Worm (Caenorhabditis elegans) whole organism, L1 larva: ENCODE measurements around the gene nep-16.

Source experiments
- C34B4.2 ChIP-seq: sonication (generic microtip); optimal IDR thresholded peaks from 2 replicates; lab custom pipeline; 2017; ENCODE audit warnings: mild to moderate bottlenecking, missing genetic modification characterization, missing compliant biosample characterization
- F16B12.6 ChIP-seq: fragments of 150-350 bp; optimal IDR thresholded peaks from 2 replicates; lab custom pipeline; 2014; ENCODE audit warnings: missing biosample characterization, missing genetic modification characterization
- aha-1 ChIP-seq: fragments of 150-350 bp; optimal IDR thresholded peaks from 2 replicates; lab custom pipeline; 2014; ENCODE audit warnings: missing biosample characterization, missing genetic modification characterization
- alr-1 ChIP-seq: fragments of 200-800 bp; sonication (Bioruptor generic); optimal IDR thresholded peaks from 2 replicates; lab custom pipeline; 2018; ENCODE audit warnings: borderline replicate concordance, mild to moderate bottlenecking, missing genetic modification characterization, missing compliant biosample characterization
- blmp-1 ChIP-seq: fragments of 150-350 bp; optimal IDR thresholded peaks from 2 replicates; lab custom pipeline; 2014; ENCODE audit warnings: missing biosample characterization, missing genetic modification characterization
- ceh-63 ChIP-seq: fragments of 200-800 bp; sonication (Bioruptor generic); optimal IDR thresholded peaks from 2 replicates; lab custom pipeline; 2018; ENCODE audit warnings: mild to moderate bottlenecking, missing genetic modification characterization, missing compliant biosample characterization
- ceh-8 ChIP-seq: fragments of 200-800 bp; sonication (Bioruptor generic); optimal IDR thresholded peaks from 2 replicates; lab custom pipeline; 2018; ENCODE audit warnings: mild to moderate bottlenecking, missing genetic modification characterization, moderate library complexity, missing compliant biosample characterization
- efl-1 ChIP-seq, 4 experiments: fragments of 150-350 bp; optimal IDR thresholded peaks in 3 of 4; peaks in 1 of 4; 1 replicate in 1 of 4; 2 replicates in 3 of 4; lab custom pipeline; 2014; ENCODE audit warnings: missing biosample characterization in 2 of 4, missing genetic modification characterization in 2 of 4, missing genetic modification reagents in 2 of 4
- efl-3 ChIP-seq: fragments of 200-800 bp; sonication (Bioruptor generic); optimal IDR thresholded peaks from 2 replicates; lab custom pipeline; 2018; ENCODE audit warnings: mild to moderate bottlenecking, missing genetic modification characterization, missing compliant biosample characterization
- egl-27 ChIP-seq, 2 experiments: fragments of 150-350 bp in 1 of 2; sonication (generic microtip); optimal IDR thresholded peaks; 3 replicates each; lab custom pipeline; 2017 to 2018; ENCODE audit warnings: missing biosample characterization in 2 of 2, missing genetic modification characterization in 2 of 2, missing genetic modification reagents in 2 of 2
- elt-2 ChIP-seq: sonication (generic microtip); optimal IDR thresholded peaks from 2 replicates; lab custom pipeline; 2016; ENCODE audit warnings: missing genetic modification characterization, mild to moderate bottlenecking, inconsistent platforms, missing compliant biosample characterization, missing genetic modification reagents
- hlh-17 ChIP-seq: fragments of 200-800 bp; sonication (Bioruptor generic); optimal IDR thresholded peaks from 2 replicates; lab custom pipeline; 2018; ENCODE audit warnings: missing genetic modification characterization, mild to moderate bottlenecking, missing compliant biosample characterization, moderate library complexity, borderline replicate concordance
- lin-13 ChIP-seq: fragments of 150-350 bp; optimal IDR thresholded peaks from 2 replicates; lab custom pipeline; 2014; ENCODE audit warnings: missing biosample characterization, missing genetic modification reagents, missing genetic modification characterization
- lin-14 ChIP-seq: fragments of 200-800 bp; sonication (Bioruptor generic); optimal IDR thresholded peaks from 2 replicates; lab custom pipeline; 2018; ENCODE audit warnings: mild to moderate bottlenecking, missing genetic modification characterization, moderate library complexity, missing compliant biosample characterization
- lin-39 ChIP-seq: fragments of 150-350 bp; optimal IDR thresholded peaks from 2 replicates; lab custom pipeline; 2014; ENCODE audit warnings: missing biosample characterization, missing genetic modification reagents, missing genetic modification characterization
- lir-3 ChIP-seq: sonication (generic microtip); optimal IDR thresholded peaks from 2 replicates; lab custom pipeline; 2016; ENCODE audit warnings: mild to moderate bottlenecking, missing genetic modification characterization, moderate library complexity, missing compliant biosample characterization; ENCODE audit not compliant: poor library complexity
- nhr-11 ChIP-seq: fragments of 150-350 bp; optimal IDR thresholded peaks from 2 replicates; lab custom pipeline; 2014; ENCODE audit warnings: missing biosample characterization, missing genetic modification characterization
- nhr-20 ChIP-seq: sonication (generic microtip); optimal IDR thresholded peaks from 2 replicates; lab custom pipeline; 2016; ENCODE audit warnings: mild to moderate bottlenecking, missing genetic modification characterization, missing compliant biosample characterization
- nhr-28 ChIP-seq: fragments of 150-350 bp; optimal IDR thresholded peaks from 2 replicates; lab custom pipeline; 2014; ENCODE audit warnings: missing biosample characterization, missing genetic modification characterization
- nhr-71 ChIP-seq: sonication (generic microtip); optimal IDR thresholded peaks from 2 replicates; lab custom pipeline; 2016; ENCODE audit warnings: mild to moderate bottlenecking, missing genetic modification characterization, moderate library complexity, missing compliant biosample characterization
- nhr-84 ChIP-seq: sonication (generic microtip); optimal IDR thresholded peaks from 2 replicates; lab custom pipeline; 2017; ENCODE audit warnings: missing biosample characterization, missing genetic modification characterization
- nhr-90 ChIP-seq: sonication (generic microtip); optimal IDR thresholded peaks from 2 replicates; lab custom pipeline; 2016; ENCODE audit warnings: mild to moderate bottlenecking, missing genetic modification characterization, missing compliant biosample characterization; ENCODE audit not compliant: poor library complexity
- pag-3 ChIP-seq: sonication (generic microtip); optimal IDR thresholded peaks from 2 replicates; lab custom pipeline; 2017; ENCODE audit warnings: missing genetic modification characterization, mild to moderate bottlenecking, missing compliant biosample characterization, antibody characterized with exemption, borderline replicate concordance; ENCODE audit not compliant: insufficient read depth
- rnt-1 ChIP-seq: sonication (generic microtip); optimal IDR thresholded peaks from 2 replicates; lab custom pipeline; 2016; ENCODE audit warnings: mild to moderate bottlenecking, missing genetic modification characterization, moderate library complexity, missing compliant biosample characterization
- skn-1 ChIP-seq: fragments of 150-350 bp; optimal IDR thresholded peaks from 2 replicates; lab custom pipeline; 2014; ENCODE audit warnings: missing biosample characterization, missing genetic modification characterization
- snpc-4 ChIP-seq: fragments of 150-350 bp; optimal IDR thresholded peaks from 2 replicates; lab custom pipeline; 2014; ENCODE audit warnings: missing biosample characterization, missing genetic modification characterization
- sptf-1 ChIP-seq: fragments of 150-350 bp; optimal IDR thresholded peaks from 2 replicates; lab custom pipeline; 2014; ENCODE audit warnings: missing biosample characterization, missing genetic modification characterization
- unc-130 ChIP-seq: fragments of 150-350 bp; optimal IDR thresholded peaks from 2 replicates; lab custom pipeline; 2017; ENCODE audit warnings: missing biosample characterization, missing genetic modification characterization, inconsistent platforms
- unc-30 ChIP-seq: sonication (generic microtip); optimal IDR thresholded peaks from 2 replicates; lab custom pipeline; 2017; ENCODE audit warnings: missing biosample characterization, missing genetic modification characterization
- unc-62 ChIP-seq: fragments of 150-350 bp; optimal IDR thresholded peaks from 2 replicates; lab custom pipeline; 2014; ENCODE audit warnings: missing biosample characterization, missing genetic modification reagents, missing genetic modification characterization
- unc-98 ChIP-seq: fragments of 200-800 bp; sonication (Bioruptor generic); IDR thresholded peaks from 2 replicates; pipeline ENCODE4 v1.3.6; 2022; ENCODE audit warnings: missing genetic modification characterization, missing compliant biosample characterization
- xbp-1 ChIP-seq: sonication (generic microtip); optimal IDR thresholded peaks from 2 replicates; lab custom pipeline; 2016; ENCODE audit warnings: missing genetic modification characterization, missing compliant biosample characterization
- zag-1 ChIP-seq: fragments of 150-350 bp; optimal IDR thresholded peaks from 2 replicates; lab custom pipeline; 2014; ENCODE audit warnings: missing biosample characterization, missing genetic modification characterization
- ztf-4 ChIP-seq: fragments of 150-350 bp; optimal IDR thresholded peaks from 2 replicates; lab custom pipeline; 2014; ENCODE audit warnings: missing biosample characterization, missing genetic modification characterization

The nep-16 gene

DNA sequence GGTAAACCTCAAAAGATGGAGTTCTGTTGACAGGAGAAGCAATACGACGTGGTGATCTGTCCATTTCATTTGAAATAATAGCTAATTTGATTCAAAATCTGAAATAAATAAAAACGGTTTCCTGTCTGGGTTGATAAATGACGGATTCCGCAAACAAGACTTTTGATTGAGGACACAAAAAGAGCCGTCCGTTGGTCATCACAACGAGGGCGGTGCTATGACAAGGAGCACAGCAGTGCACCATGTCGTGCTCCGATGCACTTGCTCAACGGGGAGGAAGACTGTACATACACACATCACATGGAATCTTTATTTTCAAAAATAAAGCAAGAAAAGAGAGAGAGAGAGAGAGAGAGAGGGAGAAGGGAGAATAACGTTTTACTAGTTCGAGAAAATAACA is at the start of gene nep-16:
Gene nep-16 (minus strand): TSS at position 101 of the 400 bp plus-strand sequence.
- TF ChIP-seq efl-3 (GFP tag; lab: Kevin White, UChicago) (no peak), zag-1 (tag; lab: Kevin White, UChicago) (no peak), ceh-8 (no peak), lir-3 (no peak), elt-2 (no peak), pag-3 (tag; lab: Kevin White, UChicago) (no peak), lin-39 (tag; lab: Kevin White, UChicago) (no peak), ztf-4 (tag; lab: Kevin White, UChicago) (no peak), egl-27 (tag; optimal IDR thresholded peaks at IDR 0.05; lab: Kevin White, UChicago) (no peak), C34B4.2 (tag; lab: Kevin White, UChicago) (no peak), snpc-4 (tag; lab: Kevin White, UChicago) (no peak), unc-30 (tag; lab: Kevin White, UChicago) (no peak), nhr-11 (tag; lab: Kevin White, UChicago) (no peak), F16B12.6 (tag; lab: Kevin White, UChicago) (no peak), alr-1 (no peak), nhr-28 (tag; lab: Kevin White, UChicago) (no peak), unc-62 (GFP tag; lab: Kevin White, UChicago) (no peak), nhr-20 (tag; lab: Kevin White, UChicago) (no peak)
- TF ChIP-seq, all 84 proteins: peak for 0

ce11 chrIV:7689326-7689725 is 47.7 kb upstream of the nep-16 start:
- TF ChIP-seq elt-2: peak; percentile 74
- no peak for TF ChIP-seq unc-62 (GFP tag; lab: Kevin White, UChicago)
- TF ChIP-seq, all 84 proteins: peak for 1

ce11 chrIV:7679120-7679519 is 37.5 kb upstream of the nep-16 start:
- TF ChIP-seq efl-1 (optimal IDR thresholded peaks at IDR 0.05; lab: Kevin White, UChicago): no peak
- TF ChIP-seq efl-1 (GFP tag; optimal IDR thresholded peaks at IDR 0.05 in 1 of 2; lab: Kevin White, UChicago): peak in 1 of 2 experiments; percentile 10
- peak; percentile 23 for TF ChIP-seq lin-14
- no peak for TF ChIP-seq ceh-63
- TF ChIP-seq elt-2: peak; percentile 71
- no peak for TF ChIP-seq sptf-1 (tag; lab: Kevin White, UChicago)
- no peak for TF ChIP-seq pag-3 (tag; lab: Kevin White, UChicago)
- TF ChIP-seq zag-1 (tag; lab: Kevin White, UChicago): no peak
- peak; percentile 48 for TF ChIP-seq blmp-1 (tag; lab: Kevin White, UChicago)
- TF ChIP-seq skn-1 (tag; lab: Kevin White, UChicago): no peak
- peak; percentile 3 for TF ChIP-seq nhr-20 (tag; lab: Kevin White, UChicago)
- TF ChIP-seq lin-13: no peak
- no peak for TF ChIP-seq alr-1
- TF ChIP-seq, all 84 proteins: peak for 5

- no peak for TF ChIP-seq pag-3 (tag; lab: Kevin White, UChicago)
- TF ChIP-seq nhr-71: no peak
- peak; percentile 29 for TF ChIP-seq lin-14
Observed at ce11 chrIV:7674874-7675273, 33.2 kb upstream of the nep-16 start, which contains the start of gene itr-1. itr-1 (plus strand) TSS chrIV:7675174.

ce11 chrIV:7672872-7673271 is 31.2 kb upstream of the nep-16 start, which contains the start of gene C08G9.2:
C08G9.2 (minus strand) TSS chrIV:7672972.
- TF ChIP-seq hlh-17 (GFP tag; lab: Kevin White, UChicago): no peak
- no peak for TF ChIP-seq xbp-1 (tag; lab: Kevin White, UChicago)
- no peak for TF ChIP-seq efl-3 (GFP tag; lab: Kevin White, UChicago)
- TF ChIP-seq nhr-71: no peak
- no peak for TF ChIP-seq nhr-90
- no peak for TF ChIP-seq aha-1 (tag; lab: Kevin White, UChicago)
- TF ChIP-seq lin-14: no peak
- TF ChIP-seq skn-1 (tag; lab: Kevin White, UChicago): no peak
- TF ChIP-seq nhr-84 (tag; lab: Kevin White, UChicago): no peak
- no peak for TF ChIP-seq rnt-1 (tag; lab: Kevin White, UChicago)
- TF ChIP-seq unc-98: no peak
- TF ChIP-seq unc-130 (tag; lab: Kevin White, UChicago): no peak
- TF ChIP-seq, all 84 proteins: peak for 0
